Worm (Caenorhabditis elegans) whole organism, mixed stage, embryonic: ENCODE measurements around the gene gei-18.

Source experiments
- M03D4.4 ChIP-seq: sonication (generic microtip); optimal IDR thresholded peaks from 2 replicates; lab custom pipeline; 2017; ENCODE audit warnings: mild to moderate bottlenecking, missing genetic modification characterization, missing compliant biosample characterization
- ceh-39 ChIP-seq: fragments of 150-350 bp; optimal IDR thresholded peaks from 2 replicates; lab custom pipeline; 2014; ENCODE audit warnings: missing biosample characterization, missing genetic modification characterization
- ceh-83 ChIP-seq: fragments of 200-800 bp; sonication (Bioruptor generic); optimal IDR thresholded peaks from 2 replicates; lab custom pipeline; 2018; ENCODE audit warnings: mild to moderate bottlenecking, missing genetic modification characterization, missing compliant biosample characterization
- ces-1 ChIP-seq: fragments of 150-350 bp; optimal IDR thresholded peaks from 2 replicates; lab custom pipeline; 2014; ENCODE audit warnings: missing biosample characterization, missing genetic modification reagents, missing genetic modification characterization
- drap-1 ChIP-seq: fragments of 200-800 bp; sonication (Bioruptor generic); optimal IDR thresholded peaks from 3 replicates; lab custom pipeline; 2018; ENCODE audit warnings: mild to moderate bottlenecking, missing genetic modification characterization, missing compliant biosample characterization
- flh-1 ChIP-seq: fragments of 200-800 bp; sonication (Bioruptor generic); optimal IDR thresholded peaks from 2 replicates; lab custom pipeline; 2018; ENCODE audit warnings: mild to moderate bottlenecking, missing genetic modification characterization, moderate library complexity, missing compliant biosample characterization
- ham-2 ChIP-seq: fragments of 200-800 bp; sonication (Bioruptor generic); optimal IDR thresholded peaks from 2 replicates; lab custom pipeline; 2018; ENCODE audit warnings: mild to moderate bottlenecking, missing genetic modification characterization, missing compliant biosample characterization
- hlh-1 ChIP-seq: fragments of 150-350 bp; optimal IDR thresholded peaks from 2 replicates; lab custom pipeline; 2014; ENCODE audit warnings: missing biosample characterization, missing genetic modification reagents, missing genetic modification characterization
- lin-13 ChIP-seq: fragments of 150-350 bp; optimal IDR thresholded peaks from 2 replicates; lab custom pipeline; 2014; ENCODE audit warnings: missing biosample characterization, missing genetic modification characterization
- lin-32 ChIP-seq: fragments of 200-800 bp; sonication (Bioruptor generic); optimal IDR thresholded peaks from 2 replicates; lab custom pipeline; 2018; ENCODE audit warnings: mild to moderate bottlenecking, missing genetic modification characterization, missing compliant biosample characterization
- mab-5 ChIP-seq: fragments of 150-350 bp; optimal IDR thresholded peaks from 2 replicates; lab custom pipeline; 2014; ENCODE audit warnings: missing biosample characterization, missing genetic modification characterization
- mep-1 ChIP-seq: fragments of 150-350 bp; optimal IDR thresholded peaks from 2 replicates; lab custom pipeline; 2017; ENCODE audit warnings: missing biosample characterization, missing genetic modification reagents, missing genetic modification characterization, inconsistent platforms
- mls-2 ChIP-seq: sonication (generic microtip); optimal IDR thresholded peaks from 2 replicates; lab custom pipeline; 2016; ENCODE audit warnings: mild to moderate bottlenecking, missing genetic modification characterization, moderate library complexity, missing compliant biosample characterization
- nhr-12 ChIP-seq: fragments of 150-350 bp; optimal IDR thresholded peaks from 2 replicates; lab custom pipeline; 2014; ENCODE audit warnings: missing biosample characterization, missing genetic modification characterization
- nhr-2 ChIP-seq: fragments of 150-350 bp; optimal IDR thresholded peaks from 2 replicates; lab custom pipeline; 2014; ENCODE audit warnings: missing biosample characterization, missing genetic modification characterization
- nhr-28 ChIP-seq: fragments of 150-350 bp; optimal IDR thresholded peaks from 2 replicates; lab custom pipeline; 2014; ENCODE audit warnings: missing biosample characterization, missing genetic modification characterization
- nhr-76 ChIP-seq: sonication (generic microtip); optimal IDR thresholded peaks from 2 replicates; lab custom pipeline; 2017; ENCODE audit warnings: missing biosample characterization, missing genetic modification characterization
- snpc-4 ChIP-seq: fragments of 150-350 bp; optimal IDR thresholded peaks from 2 replicates; lab custom pipeline; 2014; ENCODE audit warnings: missing biosample characterization, missing genetic modification characterization
- sptf-1 ChIP-seq: sonication (generic microtip); optimal IDR thresholded peaks from 2 replicates; lab custom pipeline; 2017; ENCODE audit warnings: mild to moderate bottlenecking, missing genetic modification characterization, moderate library complexity, missing compliant biosample characterization
- unc-62 ChIP-seq: fragments of 150-350 bp; optimal IDR thresholded peaks from 2 replicates; lab custom pipeline; 2014; ENCODE audit warnings: missing biosample characterization, missing genetic modification reagents, missing genetic modification characterization
- ztf-11 ChIP-seq: fragments of 150-350 bp; optimal IDR thresholded peaks from 2 replicates; lab custom pipeline; 2014; ENCODE audit warnings: missing biosample characterization, missing genetic modification characterization

The gei-18 gene

ce11 chrIV:13940847-13941246, 41.5 kb downstream of the gei-18 start:
- no peak for TF ChIP-seq drap-1 (GFP tag; lab: Kevin White, UChicago)
- no peak for TF ChIP-seq ceh-83 (GFP tag; lab: Kevin White, UChicago)
- no peak for TF ChIP-seq nhr-76 (tag; lab: Kevin White, UChicago)
- TF ChIP-seq snpc-4 (tag; lab: Kevin White, UChicago): no peak
- no peak for TF ChIP-seq sptf-1 (tag; lab: Kevin White, UChicago)
- TF ChIP-seq ceh-39 (tag; lab: Kevin White, UChicago): no peak
- TF ChIP-seq unc-62 (GFP tag; lab: Kevin White, UChicago): no peak
- TF ChIP-seq flh-1 (GFP tag; lab: Kevin White, UChicago): no peak

- no peak for TF ChIP-seq nhr-12 (tag; lab: Kevin White, UChicago)
- no peak for TF ChIP-seq ces-1 (GFP tag; lab: Kevin White, UChicago)
- no peak for TF ChIP-seq hlh-1 (tag; lab: Kevin White, UChicago)
- TF ChIP-seq nhr-76 (tag; lab: Kevin White, UChicago): no peak
- no peak for TF ChIP-seq nhr-2 (tag; lab: Kevin White, UChicago)
- no peak for TF ChIP-seq mls-2 (tag; lab: Kevin White, UChicago)
- TF ChIP-seq lin-32 (GFP tag; lab: Kevin White, UChicago): no peak
- TF ChIP-seq ceh-39 (tag; lab: Kevin White, UChicago): no peak
- no peak for TF ChIP-seq M03D4.4 (tag; lab: Kevin White, UChicago)
- no peak for TF ChIP-seq ham-2 (GFP tag; lab: Kevin White, UChicago)
- no peak for TF ChIP-seq flh-1 (GFP tag; lab: Kevin White, UChicago)
- TF ChIP-seq ceh-83 (GFP tag; lab: Kevin White, UChicago): no peak
- TF ChIP-seq drap-1 (GFP tag; lab: Kevin White, UChicago): no peak
- no peak for TF ChIP-seq mab-5
- no peak for TF ChIP-seq lin-13 (tag; lab: Kevin White, UChicago)
- TF ChIP-seq nhr-28 (tag; lab: Kevin White, UChicago): no peak
- no peak for TF ChIP-seq ztf-11 (tag; lab: Kevin White, UChicago)
- TF ChIP-seq mep-1 (tag; lab: Kevin White, UChicago): no peak
Measured at ce11 chrIV:13934086-13934485, 48.2 kb downstream of the gei-18 start, which contains the start of gene Y37A1A.4. Gene Y37A1A.4, plus strand, starts transcription at chrIV:13934386.
